Worm (Caenorhabditis elegans) whole organism, L4 larva: Measurements from ENCODE around the gene str-182.

ENCODE experiments used
- D1046.2 ChIP-seq: fragments of 200-800 bp; sonication (Bioruptor generic); IDR thresholded peaks from 2 replicates; pipeline ENCODE4 v1.3.6; 2022; ENCODE audit warnings: missing genetic modification characterization, missing compliant biosample characterization
- F37D6.2 ChIP-seq: sonication (generic microtip); optimal IDR thresholded peaks from 2 replicates; lab custom pipeline; 2016; ENCODE audit warnings: mild to moderate bottlenecking, missing genetic modification characterization, missing compliant biosample characterization
- F49E8.2 ChIP-seq: sonication (generic microtip); optimal IDR thresholded peaks from 2 replicates; lab custom pipeline; 2016; ENCODE audit warnings: missing compliant biosample characterization, mild to moderate bottlenecking, missing genetic modification characterization, borderline replicate concordance
- ZK337.2 ChIP-seq: fragments of 200-800 bp; sonication (Bioruptor generic); IDR thresholded peaks from 2 replicates; pipeline ENCODE4 v1.3.6; 2022; ENCODE audit warnings: missing genetic modification reagents, missing genetic modification characterization, missing compliant biosample characterization
- ZK546.5 ChIP-seq, 2 experiments: sonication (generic microtip); optimal IDR thresholded peaks; 2 replicates each; lab custom pipeline; 2017; ENCODE audit warnings: missing biosample characterization in 2 of 2, missing genetic modification characterization in 2 of 2
- aly-2 ChIP-seq: sonication (generic microtip); optimal IDR thresholded peaks from 2 replicates; lab custom pipeline; 2018; ENCODE audit warnings: missing biosample characterization, missing genetic modification characterization
- ama-1 ChIP-seq: fragments of 150-350 bp; optimal IDR thresholded peaks from 2 replicates; lab custom pipeline; 2014; ENCODE audit warnings: inconsistent platforms, mixed read lengths
- arid-1 ChIP-seq: fragments of 200-800 bp; sonication (Bioruptor generic); conservative IDR thresholded peaks from 2 replicates; pipeline ENCODE4 v1.3.6; 2022; ENCODE audit warnings: missing genetic modification reagents, missing genetic modification characterization, missing compliant biosample characterization
- ceh-32 ChIP-seq: sonication (generic microtip); optimal IDR thresholded peaks from 2 replicates; lab custom pipeline; 2016; ENCODE audit warnings: mild to moderate bottlenecking, missing genetic modification characterization, missing compliant biosample characterization; ENCODE audit not compliant: poor library complexity
- ceh-44 ChIP-seq: fragments of 200-800 bp; sonication (Bioruptor generic); IDR thresholded peaks from 2 replicates; pipeline ENCODE4 v1.3.6; 2022; ENCODE audit warnings: missing genetic modification reagents, missing genetic modification characterization, missing compliant biosample characterization
- ceh-62 ChIP-seq: sonication (generic microtip); optimal IDR thresholded peaks from 2 replicates; lab custom pipeline; 2017; ENCODE audit warnings: missing biosample characterization, missing genetic modification characterization
- ctbp-1 ChIP-seq: fragments of 200-800 bp; sonication (Bioruptor generic); IDR thresholded peaks from 2 replicates; pipeline ENCODE4 v1.3.6; 2022; ENCODE audit warnings: missing genetic modification reagents, missing genetic modification characterization, missing compliant biosample characterization
- daf-12 ChIP-seq: fragments of 150-350 bp; optimal IDR thresholded peaks from 2 replicates; lab custom pipeline; 2014; ENCODE audit warnings: missing biosample characterization, missing genetic modification reagents, missing genetic modification characterization
- daf-19 ChIP-seq: fragments of 200-800 bp; sonication (Bioruptor generic); conservative IDR thresholded peaks from 2 replicates; pipeline ENCODE4 v1.3.6; 2022; ENCODE audit warnings: missing genetic modification characterization, missing compliant biosample characterization
- daf-8 ChIP-seq: fragments of 200-800 bp; sonication (Bioruptor generic); IDR thresholded peaks from 2 replicates; pipeline ENCODE4 v1.3.6; 2022; ENCODE audit warnings: missing genetic modification characterization, missing compliant biosample characterization
- dmd-8 ChIP-seq: fragments of 200-800 bp; sonication (Bioruptor generic); IDR thresholded peaks from 2 replicates; pipeline ENCODE4 v1.3.6; 2022; ENCODE audit warnings: missing genetic modification characterization, missing compliant biosample characterization
- fkh-10 ChIP-seq: fragments of 150-350 bp; optimal IDR thresholded peaks from 2 replicates; lab custom pipeline; 2014; ENCODE audit warnings: missing biosample characterization, missing genetic modification reagents, missing genetic modification characterization
- fos-1 ChIP-seq: fragments of 150-350 bp; optimal IDR thresholded peaks from 2 replicates; lab custom pipeline; 2014; ENCODE audit warnings: missing biosample characterization, missing genetic modification characterization
- hif-1 ChIP-seq, 2 experiments: sonication (generic microtip); optimal IDR thresholded peaks; 2 replicates each; lab custom pipeline; 2016 to 2017; ENCODE audit warnings: missing compliant biosample characterization in 2 of 2, missing genetic modification characterization in 2 of 2, missing genetic modification reagents in 2 of 2, missing genotype in 2 of 2, mild to moderate bottlenecking in 1 of 2
- hlh-30 ChIP-seq: sonication (generic microtip); optimal IDR thresholded peaks from 2 replicates; lab custom pipeline; 2017; ENCODE audit warnings: antibody characterized with exemption, mild to moderate bottlenecking, missing genetic modification characterization, missing compliant biosample characterization; ENCODE audit not compliant: insufficient read depth
- hmg-1.1 ChIP-seq: fragments of 200-800 bp; sonication (Bioruptor generic); IDR thresholded peaks from 2 replicates; pipeline ENCODE4 v1.3.6; 2022; ENCODE audit warnings: missing genetic modification reagents, missing genetic modification characterization, missing compliant biosample characterization
- jun-1 ChIP-seq: fragments of 150-350 bp; optimal IDR thresholded peaks from 2 replicates; lab custom pipeline; 2014; ENCODE audit warnings: missing biosample characterization, missing genetic modification reagents, missing genetic modification characterization
- lin-1 ChIP-seq: fragments of 200-800 bp; sonication (Bioruptor generic); IDR thresholded peaks from 2 replicates; pipeline ENCODE4 v1.3.6; 2022; ENCODE audit warnings: missing genetic modification reagents, missing genetic modification characterization, missing compliant biosample characterization
- lin-13 ChIP-seq: fragments of 150-350 bp; optimal IDR thresholded peaks from 2 replicates; lab custom pipeline; 2014; ENCODE audit warnings: missing biosample characterization, missing genetic modification reagents, missing genetic modification characterization
- lin-15B ChIP-seq: fragments of 150-350 bp; sonication (generic microtip); optimal IDR thresholded peaks from 3 replicates; lab custom pipeline; 2014; ENCODE audit warnings: missing biosample characterization, missing genetic modification characterization
- lin-39 ChIP-seq: fragments of 150-350 bp; optimal IDR thresholded peaks from 2 replicates; lab custom pipeline; 2014; ENCODE audit warnings: missing biosample characterization, missing genetic modification reagents, missing genetic modification characterization
- lsy-2 ChIP-seq, 2 experiments: fragments of 150-350 bp in 1 of 2; sonication (generic microtip) in 1 of 2; optimal IDR thresholded peaks; 2 replicates each; lab custom pipeline; 2014 to 2017; ENCODE audit warnings: missing biosample characterization in 2 of 2, missing genetic modification characterization in 2 of 2
- mep-1 ChIP-seq: fragments of 150-350 bp; sonication (generic microtip); optimal IDR thresholded peaks from 3 replicates; lab custom pipeline; 2014; ENCODE audit warnings: missing biosample characterization, missing genetic modification characterization
- mxl-3 ChIP-seq: fragments of 200-800 bp; sonication (Bioruptor generic); optimal IDR thresholded peaks from 2 replicates; lab custom pipeline; 2018; ENCODE audit warnings: mild to moderate bottlenecking, missing genetic modification characterization, missing compliant biosample characterization
- nhr-10 ChIP-seq: fragments of 150-350 bp; optimal IDR thresholded peaks from 2 replicates; lab custom pipeline; 2014; ENCODE audit warnings: missing biosample characterization, missing genetic modification characterization
- nhr-111 ChIP-seq: fragments of 200-800 bp; sonication (Bioruptor generic); optimal IDR thresholded peaks from 2 replicates; lab custom pipeline; 2018; ENCODE audit warnings: mild to moderate bottlenecking, missing genetic modification characterization, missing compliant biosample characterization
- nhr-76 ChIP-seq: fragments of 150-350 bp; optimal IDR thresholded peaks from 2 replicates; lab custom pipeline; 2014; ENCODE audit warnings: missing biosample characterization, missing genetic modification characterization
- pha-4 ChIP-seq, 2 experiments: fragments of 150-350 bp in 1 of 2; fragments of 200-800 bp in 1 of 2; sonication (Bioruptor generic) in 1 of 2; IDR thresholded peaks in 1 of 2; optimal IDR thresholded peaks in 1 of 2; 2 replicates each; pipeline versions ENCODE4 v1.3.6 to Lab custom; 2014 to 2022; ENCODE audit warnings: missing genetic modification characterization in 2 of 2, missing genetic modification reagents in 2 of 2, missing biosample characterization in 1 of 2, missing compliant biosample characterization in 1 of 2
- pqm-1 ChIP-seq: sonication (generic microtip); optimal IDR thresholded peaks from 2 replicates; lab custom pipeline; 2017; ENCODE audit warnings: missing biosample characterization, missing genetic modification characterization
- rbr-2 ChIP-seq: sonication (generic microtip); optimal IDR thresholded peaks from 2 replicates; lab custom pipeline; 2016; ENCODE audit warnings: missing genotype, missing genetic modification characterization, missing compliant biosample characterization
- snpc-4 ChIP-seq: fragments of 150-350 bp; optimal IDR thresholded peaks from 2 replicates; lab custom pipeline; 2014; ENCODE audit warnings: missing biosample characterization, missing genetic modification characterization
- spr-1 ChIP-seq: sonication (generic microtip); optimal IDR thresholded peaks from 2 replicates; lab custom pipeline; 2016; ENCODE audit warnings: mild to moderate bottlenecking, missing genetic modification characterization, missing compliant biosample characterization
- tag-97 ChIP-seq: fragments of 200-800 bp; sonication (Bioruptor generic); IDR thresholded peaks from 2 replicates; pipeline ENCODE4 v1.3.6; 2022; ENCODE audit warnings: missing genetic modification characterization, missing compliant biosample characterization
- tra-1 ChIP-seq: fragments of 200-800 bp; sonication (Bioruptor generic); IDR thresholded peaks from 2 replicates; pipeline ENCODE4 v1.3.6; 2022; ENCODE audit warnings: missing genetic modification reagents, missing genetic modification characterization, missing compliant biosample characterization
- unc-39 ChIP-seq: sonication (generic microtip); optimal IDR thresholded peaks from 2 replicates; lab custom pipeline; 2017; ENCODE audit warnings: missing biosample characterization, missing genetic modification characterization
- unc-62 ChIP-seq, 3 experiments: fragments of 150-350 bp in 1 of 3; sonication (generic microtip); optimal IDR thresholded peaks in 2 of 3; peaks in 1 of 3; 1 replicate in 1 of 3; 2 replicates in 2 of 3; lab custom pipeline; 2014 to 2017; ENCODE audit warnings: missing biosample characterization in 3 of 3, missing genetic modification characterization in 3 of 3, missing genetic modification reagents in 3 of 3, missing genotype in 1 of 3
- vab-7 ChIP-seq: fragments of 200-800 bp; sonication (Bioruptor generic); IDR thresholded peaks from 2 replicates; pipeline ENCODE4 v1.3.6; 2022; ENCODE audit warnings: missing genetic modification reagents, missing genetic modification characterization, missing compliant biosample characterization
- zag-1 ChIP-seq: fragments of 150-350 bp; optimal IDR thresholded peaks from 2 replicates; lab custom pipeline; 2014; ENCODE audit warnings: missing biosample characterization, missing genetic modification characterization
- ztf-7 ChIP-seq: fragments of 150-350 bp; optimal IDR thresholded peaks from 2 replicates; lab custom pipeline; 2014; ENCODE audit warnings: missing biosample characterization, missing genetic modification characterization

Gene str-182

ce11 chrV:10277579-10277978, 44.3 kb upstream of the str-182 start, which contains the start of gene lys-1 (continued):
- TF ChIP-seq nhr-76 (tag; lab: Kevin White, UChicago) = no peak

- no peak for TF ChIP-seq F49E8.2 (tag; lab: Kevin White, UChicago)
- TF ChIP-seq unc-62 (GFP tag; optimal IDR thresholded peaks at IDR 0.05 in 1 of 2; lab: Kevin White, UChicago) = peak in 1 of 2 experiments; percentile 36
- no peak for TF ChIP-seq unc-62 (tag; optimal IDR thresholded peaks at IDR 0.05; lab: Kevin White, UChicago)
- TF ChIP-seq mep-1 (tag; lab: Kevin White, UChicago) = no peak
- no peak for TF ChIP-seq lin-15B (tag; lab: Kevin White, UChicago)
- TF ChIP-seq daf-8 (GFP tag; lab: Robert Waterston, UW) = no peak
- no peak for TF ChIP-seq lin-39 (tag; lab: Kevin White, UChicago)
- TF ChIP-seq tra-1 (GFP tag; lab: Robert Waterston, UW) = no peak
- TF ChIP-seq D1046.2 (GFP tag; lab: Robert Waterston, UW) = no peak
Observed at ce11 chrV:10276038-10276437, 42.8 kb upstream of the str-182 start.

- TF ChIP-seq hmg-1.1 (GFP tag; lab: Robert Waterston, UW) (peak; percentile 23; the same call in 1 of the 2 replicates), F37D6.2 (no peak), zag-1 (tag; lab: Kevin White, UChicago) (no peak), ceh-32 (tag; lab: Kevin White, UChicago) (no peak), fkh-10 (GFP tag; lab: Kevin White, UChicago) (peak; percentile 18), lin-1 (GFP tag; lab: Robert Waterston, UW) (no peak), snpc-4 (tag; lab: Kevin White, UChicago) (no peak), ZK337.2 (GFP tag; lab: Robert Waterston, UW) (no peak), fos-1 (tag; lab: Kevin White, UChicago) (no peak), ZK546.5 (tag; optimal IDR thresholded peaks at IDR 0.05; lab: Kevin White, UChicago) (no peak), ctbp-1 (no peak), nhr-111 (GFP tag; lab: Kevin White, UChicago) (no peak), mep-1 (tag; lab: Kevin White, UChicago) (peak; percentile 41), daf-12 (no peak), rbr-2 (tag; lab: Kevin White, UChicago) (peak; percentile 11)
Observed at ce11 chrV:10275619-10276018, 42.4 kb upstream of the str-182 start, which contains the start of gene Y22F5A.11. Gene Y22F5A.11, minus strand, starts transcription at chrV:10275646.

- TF ChIP-seq D1046.2 (GFP tag; lab: Robert Waterston, UW) (no peak), jun-1 (tag; lab: Kevin White, UChicago) (no peak), ZK546.5 (tag; optimal IDR thresholded peaks at IDR 0.05; lab: Kevin White, UChicago) (no peak), ceh-62 (tag; lab: Kevin White, UChicago) (no peak), aly-2 (tag; lab: Kevin White, UChicago) (no peak), ztf-7 (tag; lab: Kevin White, UChicago) (no peak), mep-1 (tag; lab: Kevin White, UChicago) (peak; percentile 45), nhr-76 (tag; lab: Kevin White, UChicago) (no peak), ama-1 (no peak), rbr-2 (tag; lab: Kevin White, UChicago) (peak; percentile 49), ctbp-1 (0 out of 2 replicates have a peak, but pooled peaks have one; percentile 8), lin-13 (GFP tag; lab: Kevin White, UChicago) (no peak), nhr-10 (tag; lab: Kevin White, UChicago) (no peak), spr-1 (tag; lab: Kevin White, UChicago) (no peak), dmd-8 (GFP tag; lab: Robert Waterston, UW) (no peak), ceh-44 (GFP tag; lab: Robert Waterston, UW) (no peak), pha-4 (GFP tag; IDR thresholded peaks at IDR 0.05; lab: Robert Waterston, UW) (no peak), pha-4 (tag; optimal IDR thresholded peaks at IDR 0.05; lab: Kevin White, UChicago) (no peak), arid-1 (GFP tag; lab: Robert Waterston, UW) (no peak), vab-7 (GFP tag; lab: Robert Waterston, UW) (no peak), unc-39 (no peak), lsy-2 (tag; optimal IDR thresholded peaks at IDR 0.05; lab: Kevin White, UChicago) (peak; percentile 44 to 50), hlh-30 (tag; lab: Kevin White, UChicago) (peak; percentile 24), mxl-3 (no peak), daf-19 (GFP tag; lab: Robert Waterston, UW) (no peak), tag-97 (GFP tag; lab: Robert Waterston, UW) (no peak), pqm-1 (no peak), hif-1 (tag; optimal IDR thresholded peaks at IDR 0.05; lab: Kevin White, UChicago) (peak in 1 of 2 experiments; percentile 29), snpc-4 (tag; lab: Kevin White, UChicago) (no peak)
Observed at ce11 chrV:10273837-10274236, 40.6 kb upstream of the str-182 start.
